Worm (Caenorhabditis elegans) whole organism, late embryonic: ENCODE results near the gene Y43F8C.7.

Experiments used
- C08G9.2 ChIP-seq: sonication (generic microtip); optimal IDR thresholded peaks from 2 replicates; lab custom pipeline; 2016; ENCODE audit warnings: mild to moderate bottlenecking, missing genetic modification characterization, moderate library complexity, missing compliant biosample characterization
- F13H6.1 ChIP-seq: sonication (generic microtip); optimal IDR thresholded peaks from 2 replicates; lab custom pipeline; 2016; ENCODE audit warnings: missing genetic modification characterization, missing compliant biosample characterization
- K09A11.1 ChIP-seq: sonication (generic microtip); optimal IDR thresholded peaks from 2 replicates; lab custom pipeline; 2017; ENCODE audit warnings: antibody characterized with exemption, mild to moderate bottlenecking, missing genetic modification characterization, missing compliant biosample characterization; ENCODE audit not compliant: insufficient read depth
- T23F11.4 ChIP-seq: fragments of 200-800 bp; sonication (Bioruptor generic); optimal IDR thresholded peaks from 2 replicates; lab custom pipeline; 2018; ENCODE audit warnings: mild to moderate bottlenecking, missing genetic modification characterization, missing compliant biosample characterization
- Y22D7AL.16 ChIP-seq: sonication (generic microtip); optimal IDR thresholded peaks from 2 replicates; lab custom pipeline; 2016; ENCODE audit warnings: missing genetic modification characterization, missing compliant biosample characterization
- ahr-1 ChIP-seq: sonication (generic microtip); optimal IDR thresholded peaks from 2 replicates; lab custom pipeline; 2016; ENCODE audit warnings: missing genetic modification characterization, missing compliant biosample characterization
- ama-1 ChIP-seq: fragments of 150-350 bp; optimal IDR thresholded peaks from 2 replicates; lab custom pipeline; 2014
- ceh-18 ChIP-seq: sonication (generic microtip); optimal IDR thresholded peaks from 2 replicates; lab custom pipeline; 2016; ENCODE audit warnings: missing genetic modification characterization, missing compliant biosample characterization
- ceh-19 ChIP-seq: fragments of 200-800 bp; sonication (Bioruptor generic); optimal IDR thresholded peaks from 2 replicates; lab custom pipeline; 2018; ENCODE audit warnings: mild to moderate bottlenecking, missing genetic modification characterization, missing compliant biosample characterization
- ceh-2 ChIP-seq: sonication (generic microtip); optimal IDR thresholded peaks from 2 replicates; lab custom pipeline; 2016; ENCODE audit warnings: missing genotype, missing genetic modification characterization, missing compliant biosample characterization
- ceh-22 ChIP-seq: sonication (generic microtip); optimal IDR thresholded peaks from 2 replicates; lab custom pipeline; 2017; ENCODE audit warnings: missing biosample characterization, missing genetic modification characterization
- ceh-34 ChIP-seq: sonication (generic microtip); optimal IDR thresholded peaks from 2 replicates; lab custom pipeline; 2016; ENCODE audit warnings: mild to moderate bottlenecking, missing genetic modification characterization, missing compliant biosample characterization
- ceh-45 ChIP-seq: fragments of 200-800 bp; sonication (Bioruptor generic); IDR thresholded peaks from 2 replicates; pipeline ENCODE4 v1.3.6; 2022; ENCODE audit warnings: missing genetic modification reagents, missing genetic modification characterization, missing compliant biosample characterization
- ceh-48 ChIP-seq: sonication (generic microtip); optimal IDR thresholded peaks from 2 replicates; lab custom pipeline; 2016; ENCODE audit warnings: missing genetic modification characterization, inconsistent platforms, missing compliant biosample characterization
- ceh-9 ChIP-seq: sonication (generic microtip); optimal IDR thresholded peaks from 2 replicates; lab custom pipeline; 2016; ENCODE audit warnings: mild to moderate bottlenecking, missing genetic modification characterization, inconsistent platforms, missing compliant biosample characterization
- che-1 ChIP-seq: sonication (generic microtip); optimal IDR thresholded peaks from 2 replicates; lab custom pipeline; 2016; ENCODE audit warnings: mild to moderate bottlenecking, missing genetic modification characterization, missing compliant biosample characterization
- dmd-4 ChIP-seq: sonication (generic microtip); optimal IDR thresholded peaks from 2 replicates; lab custom pipeline; 2016; ENCODE audit warnings: borderline replicate concordance, missing genetic modification characterization, missing compliant biosample characterization
- elt-2 ChIP-seq: sonication (generic microtip); optimal IDR thresholded peaks from 2 replicates; lab custom pipeline; 2016; ENCODE audit warnings: missing genetic modification reagents, missing genetic modification characterization, missing compliant biosample characterization
- elt-4 ChIP-seq: sonication (generic microtip); optimal IDR thresholded peaks from 2 replicates; lab custom pipeline; 2016; ENCODE audit warnings: missing genetic modification characterization, missing compliant biosample characterization
- fkh-10 ChIP-seq: fragments of 150-350 bp; optimal IDR thresholded peaks from 2 replicates; lab custom pipeline; 2014; ENCODE audit warnings: missing biosample characterization, missing genetic modification reagents, missing genetic modification characterization
- fkh-6 ChIP-seq: sonication (generic microtip); optimal IDR thresholded peaks from 2 replicates; lab custom pipeline; 2016; ENCODE audit warnings: missing genetic modification characterization, missing compliant biosample characterization
- gmeb-2 ChIP-seq: sonication (generic microtip); optimal IDR thresholded peaks from 2 replicates; lab custom pipeline; 2016; ENCODE audit warnings: missing genetic modification characterization, inconsistent platforms, missing compliant biosample characterization
- hlh-13 ChIP-seq: fragments of 200-800 bp; sonication (Bioruptor generic); optimal IDR thresholded peaks from 2 replicates; lab custom pipeline; 2018; ENCODE audit warnings: mild to moderate bottlenecking, missing genetic modification characterization, missing compliant biosample characterization
- hlh-15 ChIP-seq: sonication (generic microtip); optimal IDR thresholded peaks from 2 replicates; lab custom pipeline; 2016; ENCODE audit warnings: missing genetic modification characterization, missing compliant biosample characterization
- hlh-30 ChIP-seq: sonication (generic microtip); optimal IDR thresholded peaks from 2 replicates; lab custom pipeline; 2017; ENCODE audit warnings: antibody characterized with exemption, missing genetic modification characterization, missing compliant biosample characterization; ENCODE audit not compliant: insufficient read depth
- hlh-6 ChIP-seq: sonication (generic microtip); optimal IDR thresholded peaks from 2 replicates; lab custom pipeline; 2016; ENCODE audit warnings: missing genotype, missing genetic modification characterization, missing compliant biosample characterization
- hlh-8 ChIP-seq: sonication (generic microtip); optimal IDR thresholded peaks from 2 replicates; lab custom pipeline; 2016; ENCODE audit warnings: missing genotype, missing genetic modification characterization, missing compliant biosample characterization
- lin-11 ChIP-seq: fragments of 200-800 bp; sonication (Bioruptor generic); optimal IDR thresholded peaks from 2 replicates; lab custom pipeline; 2018; ENCODE audit warnings: mild to moderate bottlenecking, missing genetic modification characterization, missing compliant biosample characterization
- madf-2 ChIP-seq: sonication (generic microtip); optimal IDR thresholded peaks from 2 replicates; lab custom pipeline; 2017; ENCODE audit warnings: missing genetic modification characterization, missing compliant biosample characterization
- mec-3 ChIP-seq: sonication (generic microtip); optimal IDR thresholded peaks from 2 replicates; lab custom pipeline; 2016; ENCODE audit warnings: borderline replicate concordance, missing genetic modification characterization, missing compliant biosample characterization
- nfya-1 ChIP-seq: sonication (generic microtip); optimal IDR thresholded peaks from 2 replicates; lab custom pipeline; 2017; ENCODE audit warnings: missing genetic modification characterization, mild to moderate bottlenecking, missing compliant biosample characterization, antibody characterized with exemption, moderate library complexity
- nhr-11 ChIP-seq: fragments of 150-350 bp; optimal IDR thresholded peaks from 2 replicates; lab custom pipeline; 2014; ENCODE audit warnings: missing biosample characterization, missing genetic modification characterization
- nhr-232 ChIP-seq: sonication (generic microtip); optimal IDR thresholded peaks from 2 replicates; lab custom pipeline; 2016; ENCODE audit warnings: missing genetic modification characterization, missing compliant biosample characterization
- pag-3 ChIP-seq: sonication (generic microtip); optimal IDR thresholded peaks from 2 replicates; lab custom pipeline; 2016; ENCODE audit warnings: missing compliant biosample characterization, missing genetic modification characterization, borderline replicate concordance
- pat-9 ChIP-seq: fragments of 200-800 bp; sonication (Bioruptor generic); optimal IDR thresholded peaks from 2 replicates; lab custom pipeline; 2018; ENCODE audit warnings: mild to moderate bottlenecking, missing genetic modification characterization, moderate library complexity, missing compliant biosample characterization
- pax-1 ChIP-seq: fragments of 150-350 bp; optimal IDR thresholded peaks from 2 replicates; lab custom pipeline; 2014; ENCODE audit warnings: missing biosample characterization, missing genetic modification characterization
- pros-1 ChIP-seq: fragments of 150-350 bp; optimal IDR thresholded peaks from 2 replicates; lab custom pipeline; 2014; ENCODE audit warnings: missing biosample characterization, missing genetic modification reagents, missing genetic modification characterization
- ref-2 ChIP-seq: sonication (generic microtip); optimal IDR thresholded peaks from 2 replicates; lab custom pipeline; 2016; ENCODE audit warnings: missing genetic modification characterization, missing compliant biosample characterization
- sdc-2 ChIP-seq: sonication (generic microtip); optimal IDR thresholded peaks from 2 replicates; lab custom pipeline; 2016; ENCODE audit warnings: missing genotype, missing genetic modification characterization, missing compliant biosample characterization
- sox-2 ChIP-seq: fragments of 200-800 bp; sonication (Bioruptor generic); IDR thresholded peaks from 2 replicates; pipeline ENCODE4 v1.3.6; 2022; ENCODE audit warnings: missing genetic modification reagents, missing genetic modification characterization, missing compliant biosample characterization
- sox-4 ChIP-seq: sonication (generic microtip); optimal IDR thresholded peaks from 2 replicates; lab custom pipeline; 2017; ENCODE audit warnings: mild to moderate bottlenecking, missing genetic modification characterization, inconsistent platforms, missing compliant biosample characterization
- syd-9 ChIP-seq: sonication (generic microtip); optimal IDR thresholded peaks from 2 replicates; lab custom pipeline; 2016; ENCODE audit warnings: mild to moderate bottlenecking, missing genetic modification characterization, moderate library complexity, missing compliant biosample characterization
- tbx-2 ChIP-seq: sonication (generic microtip); optimal IDR thresholded peaks from 2 replicates; lab custom pipeline; 2016; ENCODE audit warnings: missing genetic modification characterization, missing compliant biosample characterization
- tbx-7 ChIP-seq: sonication (generic microtip); optimal IDR thresholded peaks from 2 replicates; lab custom pipeline; 2016; ENCODE audit warnings: missing genotype, missing genetic modification characterization, missing compliant biosample characterization
- unc-3 ChIP-seq, 2 experiments: fragments of 200-800 bp in 1 of 2; sonication (Bioruptor generic) in 1 of 2; sonication (generic microtip) in 1 of 2; conservative IDR thresholded peaks in 1 of 2; optimal IDR thresholded peaks in 1 of 2; 2 replicates each; pipeline versions ENCODE4 v1.3.6 to Lab custom; 2016 to 2022; ENCODE audit warnings: missing compliant biosample characterization in 2 of 2, missing genetic modification characterization in 2 of 2, missing genetic modification reagents in 1 of 2
- unc-42 ChIP-seq: sonication (generic microtip); optimal IDR thresholded peaks from 2 replicates; lab custom pipeline; 2016; ENCODE audit warnings: missing genotype, missing genetic modification characterization, missing compliant biosample characterization
- unc-86 ChIP-seq: sonication (generic microtip); optimal IDR thresholded peaks from 2 replicates; lab custom pipeline; 2016; ENCODE audit warnings: missing genetic modification characterization, missing compliant biosample characterization
- zip-5 ChIP-seq: sonication (generic microtip); optimal IDR thresholded peaks from 2 replicates; lab custom pipeline; 2016; ENCODE audit warnings: missing genetic modification characterization, missing compliant biosample characterization

Y43F8C.7 gene

ce11 chrV:19622440-19622914 lies 21.4 kb downstream of the Y43F8C.7 start, which contains the start of gene Y43F8C.3 (continued):
- no peak for TF ChIP-seq lin-11
- TF ChIP-seq sdc-2: no peak
- no peak for TF ChIP-seq unc-42
- TF ChIP-seq pag-3 (tag; lab: Kevin White, UChicago): no peak
- TF ChIP-seq hlh-13 (GFP tag; lab: Kevin White, UChicago): peak; percentile 21
- TF ChIP-seq sox-2 (GFP tag; lab: Robert Waterston, UW): no peak
- no peak for TF ChIP-seq ceh-9
- TF ChIP-seq madf-2: no peak
- TF ChIP-seq tbx-7: no peak
- no peak for TF ChIP-seq fkh-6 (tag; lab: Kevin White, UChicago)
- peak; percentile 17 for TF ChIP-seq T23F11.4 (GFP tag; lab: Kevin White, UChicago)
- peak; percentile 49 for TF ChIP-seq che-1 (tag; lab: Kevin White, UChicago)
- TF ChIP-seq hlh-8 (tag; lab: Kevin White, UChicago): no peak
- TF ChIP-seq mec-3 (tag; lab: Kevin White, UChicago): no peak
- TF ChIP-seq unc-86: peak; percentile 29
- no peak for TF ChIP-seq nhr-11
- peak; percentile 72 for TF ChIP-seq ceh-19 (GFP tag; lab: Kevin White, UChicago)
- TF ChIP-seq unc-3 (GFP tag; conservative IDR thresholded peaks at IDR 0.05; lab: Robert Waterston, UW): no peak
- peak; percentile 5 for TF ChIP-seq unc-3 (tag; optimal IDR thresholded peaks at IDR 0.05; lab: Kevin White, UChicago)
- TF ChIP-seq fkh-10 (GFP tag; lab: Kevin White, UChicago): no peak
- no peak for TF ChIP-seq pros-1
- no peak for TF ChIP-seq pat-9 (tag; lab: Kevin White, UChicago)
- TF ChIP-seq ceh-45: no peak
- TF ChIP-seq ahr-1: no peak
- peak; percentile 51 for TF ChIP-seq ceh-18
- no peak for TF ChIP-seq hlh-15 (tag; lab: Kevin White, UChicago)
- no peak for TF ChIP-seq pax-1 (tag; lab: Kevin White, UChicago)
- TF ChIP-seq tbx-2 (tag; lab: Kevin White, UChicago): peak; percentile 10
- TF ChIP-seq, all 69 proteins: peak for 19

ce11 chrV:19620098-19620497 lies 23.7 kb downstream of the Y43F8C.7 start:
- TF ChIP-seq ceh-48 (tag; lab: Kevin White, UChicago): no peak
- no peak for TF ChIP-seq elt-4
- TF ChIP-seq dmd-4 (tag; lab: Kevin White, UChicago): no peak
- TF ChIP-seq hlh-8 (tag; lab: Kevin White, UChicago): no peak
- TF ChIP-seq syd-9 (tag; lab: Kevin White, UChicago): no peak
- TF ChIP-seq lin-11: no peak
- peak; percentile 30 for TF ChIP-seq nfya-1 (tag; lab: Kevin White, UChicago)
- no peak for TF ChIP-seq hlh-6 (tag; lab: Kevin White, UChicago)
- peak; percentile 78 for TF ChIP-seq hlh-30 (tag; lab: Kevin White, UChicago)
- no peak for TF ChIP-seq Y22D7AL.16 (tag; lab: Kevin White, UChicago)
- TF ChIP-seq ahr-1: no peak
- TF ChIP-seq C08G9.2 (tag; lab: Kevin White, UChicago): no peak

DNA sequence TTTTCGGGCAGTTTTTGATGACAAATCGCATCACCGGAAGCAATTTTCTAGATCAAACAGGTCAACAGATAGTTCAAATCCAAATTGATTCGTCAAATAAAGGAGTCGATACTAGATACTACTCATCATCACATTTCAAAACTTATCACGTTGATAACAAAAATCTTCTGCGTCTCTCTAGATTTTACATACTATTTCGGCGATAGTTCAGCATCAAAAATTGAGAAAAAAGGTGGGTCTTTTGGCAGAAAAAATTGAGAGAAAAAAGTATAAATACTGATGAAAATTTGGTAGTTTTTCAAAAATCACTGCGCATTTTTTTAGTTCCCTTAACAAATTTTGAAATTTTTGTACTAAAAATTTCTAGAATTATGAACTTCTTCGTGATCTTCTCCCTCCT lies 30.7 kb downstream of the Y43F8C.7 start, which contains the start of gene nlp-26:
nlp-26 (plus strand) TSS at position 301 of the 400 bp plus-strand sequence.
- TF ChIP-seq gmeb-2: no peak
- TF ChIP-seq K09A11.1: no peak
- TF ChIP-seq elt-4: no peak
- TF ChIP-seq ceh-34: no peak
- no peak for TF ChIP-seq madf-2
- no peak for TF ChIP-seq che-1 (tag; lab: Kevin White, UChicago)
- no peak for TF ChIP-seq elt-2 (tag; lab: Kevin White, UChicago)
- no peak for TF ChIP-seq zip-5 (tag; lab: Kevin White, UChicago)
- TF ChIP-seq ceh-2 (tag; lab: Kevin White, UChicago): no peak
- TF ChIP-seq sox-4 (tag; lab: Kevin White, UChicago): no peak
- TF ChIP-seq nhr-232: no peak
- no peak for TF ChIP-seq nfya-1 (tag; lab: Kevin White, UChicago)
- TF ChIP-seq fkh-10 (GFP tag; lab: Kevin White, UChicago): no peak
- TF ChIP-seq ama-1 (lab: Kevin White, UChicago): no peak
- TF ChIP-seq fkh-6 (tag; lab: Kevin White, UChicago): no peak
- no peak for TF ChIP-seq unc-86
- TF ChIP-seq ref-2 (tag; lab: Kevin White, UChicago): no peak
- no peak for TF ChIP-seq F13H6.1
- TF ChIP-seq ceh-22 (tag; lab: Kevin White, UChicago): no peak
